Worm (Caenorhabditis elegans) whole organism, L4 larva: ENCODE results near the gene evl-14.

Experiments
- F26F4.8 ChIP-seq: fragments of 200-800 bp; sonication (Bioruptor generic); conservative IDR thresholded peaks from 2 replicates; pipeline ENCODE4 v1.3.6; 2022; ENCODE audit warnings: missing genetic modification characterization, missing compliant biosample characterization
- F37D6.2 ChIP-seq: sonication (generic microtip); optimal IDR thresholded peaks from 2 replicates; lab custom pipeline; 2016; ENCODE audit warnings: mild to moderate bottlenecking, missing genetic modification characterization, missing compliant biosample characterization
- Y48G9A.11 ChIP-seq: fragments of 200-800 bp; sonication (Bioruptor generic); IDR thresholded peaks from 2 replicates; pipeline ENCODE4 v1.3.6; 2022; ENCODE audit warnings: missing genetic modification reagents, missing genetic modification characterization, missing compliant biosample characterization
- aha-1 ChIP-seq: fragments of 150-350 bp; peaks from one replicate; lab custom pipeline; 2014; ENCODE audit warnings: missing biosample characterization, missing genetic modification characterization
- aly-2 ChIP-seq: sonication (generic microtip); optimal IDR thresholded peaks from 2 replicates; lab custom pipeline; 2018; ENCODE audit warnings: missing biosample characterization, missing genetic modification characterization
- ceh-62 ChIP-seq: sonication (generic microtip); optimal IDR thresholded peaks from 2 replicates; lab custom pipeline; 2017; ENCODE audit warnings: missing biosample characterization, missing genetic modification characterization
- ces-1 ChIP-seq: fragments of 150-350 bp; sonication (generic microtip); optimal IDR thresholded peaks from 4 replicates; lab custom pipeline; 2014; ENCODE audit warnings: missing biosample characterization, missing genetic modification reagents, missing genetic modification characterization
- cey-2 ChIP-seq: sonication (generic microtip); optimal IDR thresholded peaks from 3 replicates; lab custom pipeline; 2017; ENCODE audit warnings: missing genetic modification characterization, mild to moderate bottlenecking, missing compliant biosample characterization, antibody characterized with exemption, borderline replicate concordance; ENCODE audit not compliant: insufficient read depth
- dmd-6 ChIP-seq: fragments of 200-800 bp; sonication (Bioruptor generic); IDR thresholded peaks from 2 replicates; pipeline ENCODE4 v1.3.6; 2022; ENCODE audit warnings: missing genetic modification reagents, missing genetic modification characterization, missing compliant biosample characterization
- duxl-1 ChIP-seq: sonication (generic microtip); optimal IDR thresholded peaks from 2 replicates; lab custom pipeline; 2016; ENCODE audit warnings: mild to moderate bottlenecking, missing genetic modification characterization, moderate library complexity, missing compliant biosample characterization; ENCODE audit not compliant: poor library complexity
- egl-27 ChIP-seq: sonication (generic microtip); optimal IDR thresholded peaks from 3 replicates; lab custom pipeline; 2017; ENCODE audit warnings: missing biosample characterization, missing genetic modification reagents, missing genetic modification characterization
- egl-43 ChIP-seq: fragments of 200-800 bp; sonication (Bioruptor generic); IDR thresholded peaks from 2 replicates; pipeline ENCODE4 v1.3.6; 2022; ENCODE audit warnings: missing genetic modification reagents, missing genetic modification characterization, missing compliant biosample characterization
- fkh-10 ChIP-seq: fragments of 150-350 bp; optimal IDR thresholded peaks from 2 replicates; lab custom pipeline; 2014; ENCODE audit warnings: missing biosample characterization, missing genetic modification reagents, missing genetic modification characterization
- hlh-30 ChIP-seq: sonication (generic microtip); optimal IDR thresholded peaks from 2 replicates; lab custom pipeline; 2017; ENCODE audit warnings: antibody characterized with exemption, mild to moderate bottlenecking, missing genetic modification characterization, missing compliant biosample characterization; ENCODE audit not compliant: insufficient read depth
- hmg-1.1 ChIP-seq: fragments of 200-800 bp; sonication (Bioruptor generic); IDR thresholded peaks from 2 replicates; pipeline ENCODE4 v1.3.6; 2022; ENCODE audit warnings: missing genetic modification reagents, missing genetic modification characterization, missing compliant biosample characterization
- lin-38 ChIP-seq: fragments of 200-800 bp; sonication (Bioruptor generic); IDR thresholded peaks from 2 replicates; pipeline ENCODE4 v1.3.6; 2022; ENCODE audit warnings: missing genetic modification reagents, missing genetic modification characterization, missing compliant biosample characterization
- lin-39 ChIP-seq: fragments of 150-350 bp; optimal IDR thresholded peaks from 2 replicates; lab custom pipeline; 2014; ENCODE audit warnings: missing biosample characterization, missing genetic modification reagents, missing genetic modification characterization
- lsy-2 ChIP-seq, 2 experiments: fragments of 150-350 bp in 1 of 2; sonication (generic microtip) in 1 of 2; optimal IDR thresholded peaks; 2 replicates each; lab custom pipeline; 2014 to 2017; ENCODE audit warnings: missing biosample characterization in 2 of 2, missing genetic modification characterization in 2 of 2
- mdl-1 ChIP-seq, 2 experiments: fragments of 150-350 bp in 1 of 2; sonication (generic microtip) in 1 of 2; optimal IDR thresholded peaks; 2 replicates each; lab custom pipeline; 2014 to 2017; ENCODE audit warnings: missing biosample characterization in 2 of 2, missing genetic modification characterization in 2 of 2
- mep-1 ChIP-seq: fragments of 150-350 bp; sonication (generic microtip); optimal IDR thresholded peaks from 3 replicates; lab custom pipeline; 2014; ENCODE audit warnings: missing biosample characterization, missing genetic modification characterization
- mxl-2 ChIP-seq: fragments of 200-800 bp; sonication (Bioruptor generic); conservative IDR thresholded peaks from 2 replicates; pipeline ENCODE4 v1.3.6; 2022; ENCODE audit warnings: missing genetic modification reagents, missing genetic modification characterization, missing compliant biosample characterization
- nhr-11 ChIP-seq: fragments of 150-350 bp; optimal IDR thresholded peaks from 2 replicates; lab custom pipeline; 2014; ENCODE audit warnings: missing biosample characterization, missing genetic modification characterization
- nhr-111 ChIP-seq: fragments of 200-800 bp; sonication (Bioruptor generic); optimal IDR thresholded peaks from 2 replicates; lab custom pipeline; 2018; ENCODE audit warnings: mild to moderate bottlenecking, missing genetic modification characterization, missing compliant biosample characterization
- nhr-41 ChIP-seq: fragments of 200-800 bp; sonication (Bioruptor generic); IDR thresholded peaks from 2 replicates; pipeline ENCODE4 v1.3.6; 2022; ENCODE audit warnings: missing genetic modification reagents, missing genetic modification characterization, missing compliant biosample characterization
- nhr-76 ChIP-seq: fragments of 150-350 bp; optimal IDR thresholded peaks from 2 replicates; lab custom pipeline; 2014; ENCODE audit warnings: missing biosample characterization, missing genetic modification characterization
- pha-4 ChIP-seq, 2 experiments: fragments of 150-350 bp in 1 of 2; fragments of 200-800 bp in 1 of 2; sonication (Bioruptor generic) in 1 of 2; IDR thresholded peaks in 1 of 2; optimal IDR thresholded peaks in 1 of 2; 2 replicates each; pipeline versions ENCODE4 v1.3.6 to Lab custom; 2014 to 2022; ENCODE audit warnings: missing genetic modification characterization in 2 of 2, missing genetic modification reagents in 2 of 2, missing biosample characterization in 1 of 2, missing compliant biosample characterization in 1 of 2
- rbr-2 ChIP-seq: sonication (generic microtip); optimal IDR thresholded peaks from 2 replicates; lab custom pipeline; 2016; ENCODE audit warnings: missing genotype, missing genetic modification characterization, missing compliant biosample characterization
- spr-1 ChIP-seq: sonication (generic microtip); optimal IDR thresholded peaks from 2 replicates; lab custom pipeline; 2016; ENCODE audit warnings: mild to moderate bottlenecking, missing genetic modification characterization, missing compliant biosample characterization
- unc-130 ChIP-seq: sonication (generic microtip); optimal IDR thresholded peaks from 2 replicates; lab custom pipeline; 2016; ENCODE audit warnings: missing genetic modification reagents, missing genetic modification characterization, missing compliant biosample characterization
- unc-62 ChIP-seq, 3 experiments: fragments of 150-350 bp in 1 of 3; sonication (generic microtip); optimal IDR thresholded peaks in 2 of 3; peaks in 1 of 3; 1 replicate in 1 of 3; 2 replicates in 2 of 3; lab custom pipeline; 2014 to 2017; ENCODE audit warnings: missing biosample characterization in 3 of 3, missing genetic modification characterization in 3 of 3, missing genetic modification reagents in 3 of 3, missing genotype in 1 of 3
- vab-7 ChIP-seq: fragments of 200-800 bp; sonication (Bioruptor generic); IDR thresholded peaks from 2 replicates; pipeline ENCODE4 v1.3.6; 2022; ENCODE audit warnings: missing genetic modification reagents, missing genetic modification characterization, missing compliant biosample characterization
- zag-1 ChIP-seq: fragments of 150-350 bp; optimal IDR thresholded peaks from 2 replicates; lab custom pipeline; 2014; ENCODE audit warnings: missing biosample characterization, missing genetic modification characterization
- zfp-3 ChIP-seq: fragments of 200-800 bp; sonication (Bioruptor generic); conservative IDR thresholded peaks from 2 replicates; pipeline ENCODE4 v1.3.6; 2022; ENCODE audit warnings: missing genetic modification reagents, missing genetic modification characterization, missing compliant biosample characterization
- zip-11 ChIP-seq: fragments of 200-800 bp; sonication (Bioruptor generic); IDR thresholded peaks from 2 replicates; pipeline ENCODE4 v1.3.6; 2022; ENCODE audit warnings: missing genetic modification characterization, missing compliant biosample characterization
- zip-2 ChIP-seq: fragments of 150-350 bp; optimal IDR thresholded peaks from 2 replicates; lab custom pipeline; 2014; ENCODE audit warnings: missing biosample characterization, missing genetic modification characterization
- ztf-11 ChIP-seq: fragments of 150-350 bp; optimal IDR thresholded peaks from 2 replicates; lab custom pipeline; 2014; ENCODE audit warnings: missing biosample characterization, missing genetic modification characterization
- ztf-7 ChIP-seq: fragments of 150-350 bp; optimal IDR thresholded peaks from 2 replicates; lab custom pipeline; 2014; ENCODE audit warnings: missing biosample characterization, missing genetic modification characterization

The evl-14 gene

DNA sequence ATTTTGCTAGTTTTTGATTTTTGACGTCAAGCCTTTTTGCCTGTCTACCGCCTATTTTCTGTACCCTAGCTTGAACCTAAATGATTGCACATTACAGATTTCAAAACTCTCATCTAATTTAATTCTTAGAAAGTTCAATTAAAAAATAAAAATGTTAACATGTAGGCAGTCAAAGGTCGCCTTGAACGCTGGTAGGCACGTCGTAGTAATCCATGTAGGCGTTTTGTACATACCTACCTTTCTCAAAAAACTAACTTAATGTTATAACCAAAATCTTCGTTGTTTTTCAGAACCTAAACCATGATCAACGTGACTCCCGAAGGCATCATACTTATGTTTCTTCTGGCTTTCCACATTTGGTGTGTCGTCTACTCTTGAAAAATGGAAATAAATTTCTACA, 10.9 kb upstream of the evl-14 start, which contains the start of gene H38K22.9:
Gene H38K22.9 (plus strand): TSS at position 301 of the 400 bp plus-strand sequence.
- TF ChIP-seq egl-43 (GFP tag; lab: Robert Waterston, UW), result no peak
- no peak for TF ChIP-seq aly-2 (tag; lab: Kevin White, UChicago)
- no peak for TF ChIP-seq mxl-2 (GFP tag; lab: Robert Waterston, UW)
- no peak for TF ChIP-seq F26F4.8 (GFP tag; lab: Robert Waterston, UW)
- no peak for TF ChIP-seq zag-1 (tag; lab: Kevin White, UChicago)
- TF ChIP-seq ztf-11, result no peak
- TF ChIP-seq dmd-6, result no peak
- TF ChIP-seq Y48G9A.11 (GFP tag; lab: Robert Waterston, UW), result no peak
- TF ChIP-seq lin-39 (tag; lab: Kevin White, UChicago), result no peak

DNA sequence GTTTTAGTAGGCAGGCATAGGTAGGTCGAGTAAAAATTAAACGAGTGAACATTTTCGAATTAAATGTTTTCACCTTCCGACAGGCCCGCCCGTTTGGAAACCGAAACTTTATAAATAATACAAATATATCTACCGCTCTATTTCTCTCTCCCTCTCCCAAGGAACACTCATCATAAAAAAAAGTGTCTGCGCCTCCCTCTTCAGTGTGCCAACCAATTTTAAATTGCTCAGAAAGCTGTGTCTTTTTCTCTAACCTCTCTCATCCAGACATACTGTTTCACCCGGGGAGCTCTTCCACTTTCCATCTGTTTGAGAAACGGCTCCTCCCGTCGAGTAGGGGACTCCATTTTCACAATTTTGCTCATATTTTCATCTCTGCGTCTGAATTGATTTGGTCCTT, 10.2 kb upstream of the evl-14 start:
- peak; percentile 48 for TF ChIP-seq rbr-2
- no peak for TF ChIP-seq mdl-1 (tag; optimal IDR thresholded peaks at IDR 0.05; lab: Kevin White, UChicago)
- peak; percentile 23 for TF ChIP-seq mep-1 (tag; lab: Kevin White, UChicago)
- TF ChIP-seq ces-1 (GFP tag; lab: Kevin White, UChicago), result no peak
- TF ChIP-seq hmg-1.1, result peak; percentile 54; the same call in 1 of the 2 replicates
- TF ChIP-seq nhr-11 (tag; lab: Kevin White, UChicago), result peak; percentile 14
- 0 out of 2 replicates have a peak, but pooled peaks have one; percentile 16 for TF ChIP-seq lin-38
- TF ChIP-seq ceh-62 (tag; lab: Kevin White, UChicago), result no peak
- TF ChIP-seq lsy-2 (tag; optimal IDR thresholded peaks at IDR 0.05; lab: Kevin White, UChicago), result peak in 1 of 2 experiments; percentile 41
- TF ChIP-seq unc-130 (GFP tag; lab: Kevin White, UChicago), result no peak
- no peak for TF ChIP-seq nhr-76 (tag; lab: Kevin White, UChicago)
- 0 out of 2 replicates have a peak, but pooled peaks have one; percentile 26 for TF ChIP-seq vab-7 (GFP tag; lab: Robert Waterston, UW)
- peak in 1 of 2 experiments; percentile 67 for TF ChIP-seq unc-62 (GFP tag; optimal IDR thresholded peaks at IDR 0.05 in 1 of 2; lab: Kevin White, UChicago)
- TF ChIP-seq unc-62 (tag; optimal IDR thresholded peaks at IDR 0.05; lab: Kevin White, UChicago), result no peak
- no peak for TF ChIP-seq lin-39 (tag; lab: Kevin White, UChicago)

DNA sequence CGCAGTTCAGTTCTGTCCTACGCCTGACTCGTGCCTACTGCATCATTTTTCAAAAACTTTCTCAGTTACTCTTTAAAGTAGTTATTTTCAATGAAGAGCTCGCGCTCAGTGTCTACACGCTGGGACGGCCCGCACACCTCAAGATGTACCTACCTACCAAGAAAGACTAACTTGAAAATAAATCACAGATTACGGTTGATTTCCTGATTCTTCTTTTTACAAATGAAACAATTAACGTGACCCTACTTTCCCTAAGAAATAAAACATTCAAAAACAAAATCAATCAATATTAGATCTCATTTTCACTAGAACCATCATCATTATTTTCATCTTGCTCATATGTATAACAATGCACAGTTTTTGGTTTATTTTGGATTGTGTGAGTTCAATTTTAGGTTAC, 8.5 kb upstream of the evl-14 start, which contains the start of gene H38K22.7:
Gene H38K22.7 (plus strand): TSS at position 301 of the 400 bp plus-strand sequence.
- TF ChIP-seq egl-27 (tag; lab: Kevin White, UChicago) (no peak), aha-1 (no peak), ztf-7 (tag; lab: Kevin White, UChicago) (no peak), cey-2 (tag; lab: Kevin White, UChicago) (no peak)

DNA sequence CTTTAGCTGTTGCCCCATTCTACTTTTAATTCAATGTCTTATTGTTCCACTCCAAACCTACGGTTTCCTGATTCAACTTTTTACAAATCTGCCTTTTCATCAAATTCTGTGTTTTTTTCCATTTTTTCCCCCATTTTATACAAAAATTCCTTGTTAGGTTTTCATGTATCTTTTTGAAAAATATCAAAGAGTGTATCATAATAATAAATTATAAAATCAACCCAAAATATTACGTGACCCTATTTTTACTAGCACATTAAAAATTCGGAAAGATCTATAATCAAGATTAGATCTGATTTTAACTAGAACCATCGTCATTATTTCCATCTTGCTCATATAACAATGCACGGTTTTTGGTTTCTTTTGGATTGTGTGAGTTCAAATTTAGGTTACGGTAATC, 7.2 kb upstream of the evl-14 start, which contains the start of gene H38K22.6:
Gene H38K22.6 (plus strand): TSS at position 301 of the 400 bp plus-strand sequence.
- TF ChIP-seq pha-4 (GFP tag; IDR thresholded peaks at IDR 0.05; lab: Robert Waterston, UW), result no peak
- TF ChIP-seq pha-4 (tag; optimal IDR thresholded peaks at IDR 0.05; lab: Kevin White, UChicago), result no peak
- TF ChIP-seq nhr-111 (GFP tag; lab: Kevin White, UChicago), result no peak
- no peak for TF ChIP-seq zfp-3
- no peak for TF ChIP-seq zip-11 (GFP tag; lab: Robert Waterston, UW)
- no peak for TF ChIP-seq Y48G9A.11 (GFP tag; lab: Robert Waterston, UW)
- TF ChIP-seq fkh-10, result no peak
- no peak for TF ChIP-seq duxl-1 (tag; lab: Kevin White, UChicago)
- TF ChIP-seq nhr-41 (GFP tag; lab: Robert Waterston, UW), result no peak
- TF ChIP-seq F37D6.2 (tag; lab: Kevin White, UChicago), result no peak
- TF ChIP-seq spr-1 (tag; lab: Kevin White, UChicago), result no peak
- no peak for TF ChIP-seq hlh-30 (tag; lab: Kevin White, UChicago)
- no peak for TF ChIP-seq zip-2 (tag; lab: Kevin White, UChicago)
- no peak for TF ChIP-seq vab-7 (GFP tag; lab: Robert Waterston, UW)
- no peak for TF ChIP-seq F26F4.8 (GFP tag; lab: Robert Waterston, UW)
- no peak for TF ChIP-seq ceh-62 (tag; lab: Kevin White, UChicago)
- TF ChIP-seq aly-2 (tag; lab: Kevin White, UChicago), result no peak
